Fruit fly (Drosophila melanogaster) whole organism, embryonic: ENCODE results near the gene jim.

Source experiments
- Antp ChIP-seq: fragments of 200-800 bp; sonication (Bioruptor generic); optimal IDR thresholded peaks from 3 replicates; lab custom pipeline; 2016; ENCODE audit warnings: missing biosample characterization, missing genetic modification characterization
- Atf3 ChIP-seq: fragments of 200-800 bp; sonication (Bioruptor generic); optimal IDR thresholded peaks from 3 replicates; lab custom pipeline; 2016; ENCODE audit warnings: missing biosample characterization, missing genetic modification characterization
- CG10209 ChIP-seq: fragments of 200-800 bp; sonication (Bioruptor generic); optimal IDR thresholded peaks from 3 replicates; lab custom pipeline; 2017; ENCODE audit warnings: missing biosample characterization, mild to moderate bottlenecking, missing genetic modification characterization, missing genetic modification reagents
- CG10654 ChIP-seq: fragments of 200-800 bp; sonication (Bioruptor generic); optimal IDR thresholded peaks from 2 replicates; lab custom pipeline; 2016; ENCODE audit warnings: missing biosample characterization, missing genetic modification characterization
- CG12391 ChIP-seq: fragments of 200-800 bp; sonication (Bioruptor generic); optimal IDR thresholded peaks from 3 replicates; lab custom pipeline; 2018; ENCODE audit warnings: missing biosample characterization, mild to moderate bottlenecking, missing genetic modification characterization, moderate library complexity
- CG13123 ChIP-seq: fragments of 200-800 bp; sonication (Bioruptor generic); optimal IDR thresholded peaks from 2 replicates; lab custom pipeline; 2016; ENCODE audit warnings: missing biosample characterization, missing genetic modification characterization
- CG14667 ChIP-seq: fragments of 200-800 bp; sonication (Bioruptor generic); IDR thresholded peaks from 2 replicates; pipeline ENCODE4 v1.3.6; 2022; ENCODE audit warnings: missing biosample characterization, missing genetic modification characterization
- CG1792 ChIP-seq: fragments of 200-800 bp; sonication (Bioruptor generic); optimal IDR thresholded peaks from 2 replicates; lab custom pipeline; 2016; ENCODE audit warnings: missing biosample characterization, missing genetic modification characterization
- CG3065 ChIP-seq: fragments of 200-800 bp; sonication (Bioruptor generic); optimal IDR thresholded peaks from 2 replicates; lab custom pipeline; 2016; ENCODE audit warnings: missing biosample characterization, missing genetic modification characterization
- CG4404 ChIP-seq: fragments of 200-800 bp; sonication (Bioruptor generic); IDR thresholded peaks from 2 replicates; pipeline ENCODE4 v1.3.6; 2022; ENCODE audit warnings: missing biosample characterization, missing genetic modification characterization
- CG7372 ChIP-seq: fragments of 200-800 bp; sonication (Bioruptor generic); IDR thresholded peaks from 2 replicates; pipeline ENCODE4 v1.3.6; 2022; ENCODE audit warnings: missing biosample characterization, missing genetic modification characterization
- CG8478 ChIP-seq: fragments of >200 bp; optimal IDR thresholded peaks from 2 replicates; lab custom pipeline; 2018
- CG8944 ChIP-seq: fragments of 200-800 bp; sonication (Bioruptor generic); optimal IDR thresholded peaks from 3 replicates; lab custom pipeline; 2016; ENCODE audit warnings: missing biosample characterization, missing genetic modification characterization
- CG9817 ChIP-seq: fragments of 200-800 bp; sonication (Bioruptor generic); optimal IDR thresholded peaks from 2 replicates; lab custom pipeline; 2018; ENCODE audit warnings: missing biosample characterization, mild to moderate bottlenecking, missing genetic modification characterization, moderate library complexity
- Camta ChIP-seq: fragments of 200-800 bp; sonication (Bioruptor generic); optimal IDR thresholded peaks from 2 replicates; lab custom pipeline; 2016; ENCODE audit warnings: missing biosample characterization, missing genetic modification characterization
- Dip3 ChIP-seq: fragments of 200-800 bp; sonication (Bioruptor generic); optimal IDR thresholded peaks from 3 replicates; lab custom pipeline; 2016; ENCODE audit warnings: missing biosample characterization, missing genetic modification characterization
- Dref ChIP-seq: fragments of 200-800 bp; sonication (Bioruptor generic); IDR thresholded peaks from 2 replicates; pipeline ENCODE4 v1.3.6; 2022; ENCODE audit warnings: missing biosample characterization, missing genetic modification characterization
- E2f1 ChIP-seq: fragments of 200-800 bp; sonication (Bioruptor generic); IDR thresholded peaks from 2 replicates; pipeline ENCODE4 v1.3.6; 2022; ENCODE audit warnings: missing biosample characterization, missing genetic modification characterization
- Ets97D ChIP-seq: fragments of 200-800 bp; sonication (Bioruptor generic); optimal IDR thresholded peaks from 3 replicates; lab custom pipeline; 2016; ENCODE audit warnings: missing biosample characterization, missing genetic modification characterization
- Hr39 ChIP-seq: fragments of >200 bp; optimal IDR thresholded peaks from 2 replicates; lab custom pipeline; 2017
- Meics ChIP-seq: fragments of 200-800 bp; sonication (Bioruptor generic); optimal IDR thresholded peaks from 2 replicates; lab custom pipeline; 2017; ENCODE audit warnings: missing biosample characterization, mild to moderate bottlenecking, missing genetic modification characterization
- Neu2 ChIP-seq: fragments of 200-800 bp; sonication (Bioruptor generic); optimal IDR thresholded peaks from 3 replicates; lab custom pipeline; 2016; ENCODE audit warnings: missing biosample characterization, missing genetic modification characterization, borderline replicate concordance
- Oaz ChIP-seq: fragments of 200-800 bp; sonication (Bioruptor generic); IDR thresholded peaks from 2 replicates; pipeline ENCODE4 v1.3.6; 2022; ENCODE audit warnings: missing biosample characterization, missing genetic modification characterization
- PHDP ChIP-seq: fragments of 200-800 bp; sonication (Bioruptor generic); optimal IDR thresholded peaks from 3 replicates; lab custom pipeline; 2018; ENCODE audit warnings: missing biosample characterization, mild to moderate bottlenecking, missing genetic modification characterization, moderate library complexity
- Sox100B ChIP-seq: fragments of 200-800 bp; sonication (Bioruptor generic); optimal IDR thresholded peaks from 3 replicates; lab custom pipeline; 2018; ENCODE audit warnings: missing biosample characterization, mild to moderate bottlenecking, missing genetic modification characterization
- Vsx1 ChIP-seq: fragments of 200-800 bp; sonication (Bioruptor generic); optimal IDR thresholded peaks from 2 replicates; lab custom pipeline; 2017; ENCODE audit warnings: missing biosample characterization, mild to moderate bottlenecking, missing genetic modification characterization, missing genetic modification reagents
- bowl ChIP-seq: fragments of 200-800 bp; sonication (Bioruptor generic); IDR thresholded peaks from 2 replicates; pipeline ENCODE4 v1.3.6; 2022; ENCODE audit warnings: missing biosample characterization, missing genetic modification characterization
- bsh ChIP-seq, 2 experiments: fragments of 200-800 bp; sonication (Bioruptor generic); optimal IDR thresholded peaks; 2 replicates each; lab custom pipeline; 2017 to 2018; ENCODE audit warnings: mild to moderate bottlenecking in 2 of 2, missing biosample characterization in 2 of 2, missing genetic modification characterization in 2 of 2, moderate library complexity in 1 of 2
- cad ChIP-seq: fragments of >200 bp; optimal IDR thresholded peaks from 2 replicates; lab custom pipeline; 2017; ENCODE audit warnings: missing biosample characterization, missing genetic modification characterization
- chinmo ChIP-seq: fragments of 200-800 bp; sonication (Bioruptor generic); IDR thresholded peaks from 4 replicates; pipeline ENCODE4 v1.3.6; 2022; ENCODE audit warnings: missing biosample characterization, missing genetic modification characterization; ENCODE audit not compliant: partially characterized antibody
- chm ChIP-seq: fragments of 200-800 bp; sonication (Bioruptor generic); IDR thresholded peaks from 2 replicates; pipeline ENCODE4 v1.3.6; 2022; ENCODE audit warnings: missing biosample characterization, missing genetic modification characterization
- chn ChIP-seq: fragments of 200-800 bp; sonication (Bioruptor generic); optimal IDR thresholded peaks from 2 replicates; lab custom pipeline; 2016; ENCODE audit warnings: missing biosample characterization, missing genetic modification characterization
- da ChIP-seq: fragments of 200-800 bp; sonication (Bioruptor generic); optimal IDR thresholded peaks from 2 replicates; lab custom pipeline; 2016; ENCODE audit warnings: missing biosample characterization, missing genetic modification characterization
- dimm ChIP-seq: fragments of 200-800 bp; sonication (Bioruptor generic); IDR thresholded peaks from 2 replicates; pipeline ENCODE4 v1.3.6; 2022; ENCODE audit warnings: missing biosample characterization, missing genetic modification characterization
- dm ChIP-seq: fragments of 200-800 bp; sonication (Bioruptor generic); optimal IDR thresholded peaks from 3 replicates; lab custom pipeline; 2016; ENCODE audit warnings: missing biosample characterization, missing genetic modification characterization
- gcm ChIP-seq: fragments of 200-800 bp; sonication (Bioruptor generic); optimal IDR thresholded peaks from 2 replicates; lab custom pipeline; 2019; ENCODE audit warnings: missing biosample characterization, mild to moderate bottlenecking, missing genetic modification characterization, moderate library complexity
- gcm2 ChIP-seq: fragments of 200-800 bp; sonication (Bioruptor generic); optimal IDR thresholded peaks from 2 replicates; lab custom pipeline; 2016; ENCODE audit warnings: missing biosample characterization, missing genetic modification characterization
- gem ChIP-seq: fragments of 200-800 bp; sonication (Bioruptor generic); optimal IDR thresholded peaks from 2 replicates; lab custom pipeline; 2019; ENCODE audit warnings: missing biosample characterization, mild to moderate bottlenecking, missing genetic modification characterization, moderate library complexity
- gsb-n ChIP-seq: fragments of 200-800 bp; sonication (Bioruptor generic); optimal IDR thresholded peaks from 3 replicates; lab custom pipeline; 2018; ENCODE audit warnings: missing biosample characterization, mild to moderate bottlenecking, missing genetic modification characterization
- hbn ChIP-seq: fragments of 200-800 bp; sonication (Bioruptor generic); IDR thresholded peaks from 2 replicates; pipeline ENCODE4 v1.3.6; 2022; ENCODE audit warnings: missing biosample characterization, missing genetic modification characterization; ENCODE audit not compliant: partially characterized antibody
- hth ChIP-seq: fragments of >200 bp; optimal IDR thresholded peaks from 2 replicates; lab custom pipeline; 2017; ENCODE audit warnings: inconsistent platforms
- ken ChIP-seq: fragments of 200-800 bp; sonication (Bioruptor generic); IDR thresholded peaks from 3 replicates; pipeline ENCODE4 v1.3.6; 2022; ENCODE audit warnings: missing biosample characterization, missing genetic modification characterization
- nmo ChIP-seq: fragments of 200-800 bp; sonication (Bioruptor generic); optimal IDR thresholded peaks from 2 replicates; lab custom pipeline; 2018; ENCODE audit warnings: missing biosample characterization, mild to moderate bottlenecking, missing genetic modification characterization, moderate library complexity
- prd ChIP-seq, 3 experiments: fragments of >200 bp in 2 of 3; fragments of 200-800 bp in 1 of 3; sonication (Bioruptor generic) in 1 of 3; optimal IDR thresholded peaks in 2 of 3; IDR thresholded peaks in 1 of 3; 2 replicates in 2 of 3; 3 replicates in 1 of 3; pipeline versions ENCODE4 v1.3.6 to Lab custom; 2017 to 2022; ENCODE audit warnings: missing biosample characterization in 1 of 3, missing genetic modification characterization in 1 of 3
- slou ChIP-seq: fragments of 200-800 bp; sonication (Bioruptor generic); optimal IDR thresholded peaks from 3 replicates; lab custom pipeline; 2016; ENCODE audit warnings: missing biosample characterization, missing genetic modification characterization
- sna ChIP-seq: fragments of 200-800 bp; sonication (Bioruptor generic); IDR thresholded peaks from 2 replicates; pipeline ENCODE4 v1.3.6; 2022; ENCODE audit warnings: missing biosample characterization, missing genetic modification characterization; ENCODE audit not compliant: partially characterized antibody
- sr ChIP-seq: fragments of 200-800 bp; sonication (Bioruptor generic); IDR thresholded peaks from 3 replicates; pipeline ENCODE4 v1.3.6; 2022; ENCODE audit warnings: missing biosample characterization, missing genetic modification characterization
- wek ChIP-seq: fragments of 200-800 bp; sonication (Bioruptor generic); optimal IDR thresholded peaks from 3 replicates; lab custom pipeline; 2018; ENCODE audit warnings: missing biosample characterization, mild to moderate bottlenecking, missing genetic modification characterization, moderate library complexity
- z ChIP-seq: fragments of 200-800 bp; sonication (Bioruptor generic); IDR thresholded peaks from 3 replicates; pipeline ENCODE4 v1.3.6; 2022; ENCODE audit warnings: missing biosample characterization, missing genetic modification characterization
- zen2 ChIP-seq: fragments of 200-800 bp; sonication (Bioruptor generic); IDR thresholded peaks from 3 replicates; pipeline ENCODE4 v1.3.6; 2022; ENCODE audit warnings: missing biosample characterization, missing genetic modification characterization; ENCODE audit not compliant: partially characterized antibody
- zfh1 ChIP-seq: fragments of 200-800 bp; sonication (Bioruptor generic); IDR thresholded peaks from 3 replicates; pipeline ENCODE4 v1.3.6; 2022; ENCODE audit warnings: missing biosample characterization, missing genetic modification characterization

jim gene

DNA sequence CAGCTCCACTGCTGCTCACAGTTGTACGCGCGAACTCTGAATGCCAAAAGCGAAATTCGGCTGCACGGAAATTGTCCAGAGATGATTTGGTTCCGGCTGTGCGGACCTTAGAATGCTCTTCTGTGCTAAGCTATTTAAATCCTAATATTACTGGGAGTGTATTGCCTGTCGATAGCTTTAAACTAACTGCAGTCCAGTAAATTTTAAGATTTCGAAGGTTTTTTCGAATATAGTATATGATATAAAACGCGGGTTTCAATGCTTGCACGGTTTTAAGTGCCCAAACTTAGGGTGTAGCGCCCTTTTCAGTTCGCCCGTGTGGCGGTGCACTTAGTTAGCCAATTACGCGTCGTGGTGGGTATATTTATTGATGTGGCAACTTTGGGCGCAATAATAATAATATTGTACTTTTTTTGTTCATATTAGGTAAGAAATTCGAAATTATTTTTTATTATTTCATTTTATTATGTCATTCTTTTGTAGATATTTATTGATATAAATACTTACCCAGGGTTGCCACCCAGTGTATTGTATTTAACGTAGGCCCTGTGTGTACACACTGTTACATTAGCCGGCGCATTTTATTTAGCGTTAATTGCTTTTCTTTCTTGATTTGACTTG lies 43.8 kb upstream of the jim start, which contains the start of the genes Chro and Ssl1 (continued):
- TF ChIP-seq CG10654 (GFP tag; lab: Kevin White, UChicago): peak; percentile 100
- TF ChIP-seq Sox100B: peak; percentile 100
- TF ChIP-seq zen2 (GFP tag; lab: Robert Waterston, UW): no peak
- peak; percentile 99 for TF ChIP-seq CG9817 (tag; lab: Kevin White, UChicago)
- peak; percentile 100 for TF ChIP-seq chn (GFP tag; lab: Kevin White, UChicago)
- TF ChIP-seq gcm: peak; percentile 100
- TF ChIP-seq Vsx1 (GFP tag; lab: Kevin White, UChicago): peak; percentile 99
- peak; percentile 100 for TF ChIP-seq Atf3 (GFP tag; lab: Kevin White, UChicago)
- peak; percentile 100 for TF ChIP-seq gcm2 (GFP tag; lab: Kevin White, UChicago)
- peak; percentile 39; the same call in 1 of the 2 replicates for TF ChIP-seq sna (GFP tag; lab: Robert Waterston, UW)
- peak; percentile 100 for TF ChIP-seq CG7372 (GFP tag; lab: Robert Waterston, UW)
- TF ChIP-seq sr (GFP tag; lab: Robert Waterston, UW): peak; percentile 99
- TF ChIP-seq Dip3: peak; percentile 100
- no peak for TF ChIP-seq CG8478 (lab: Kevin White, UChicago)
- TF ChIP-seq Oaz: peak; percentile 100
- TF ChIP-seq slou (GFP tag; lab: Kevin White, UChicago): peak; percentile 100
- TF ChIP-seq bsh (GFP tag; optimal IDR thresholded peaks at IDR 0.05; lab: Kevin White, UChicago): peak; percentile 99 to 100
- TF ChIP-seq CG3065: peak; percentile 100
- TF ChIP-seq gsb-n (tag; lab: Kevin White, UChicago): peak; percentile 100
- peak; percentile 100 for TF ChIP-seq gem (tag; lab: Kevin White, UChicago)
- peak; percentile 98 for TF ChIP-seq Ets97D (GFP tag; lab: Kevin White, UChicago)
- no peak for TF ChIP-seq chinmo (GFP tag; lab: Robert Waterston, UW)
- TF ChIP-seq CG13123 (GFP tag; lab: Kevin White, UChicago): peak; percentile 99
- TF ChIP-seq Camta (GFP tag; lab: Kevin White, UChicago): peak; percentile 100
- peak; percentile 100 for TF ChIP-seq CG10209
- TF ChIP-seq wek (GFP tag; lab: Kevin White, UChicago): peak; percentile 97
- peak; percentile 100 for TF ChIP-seq zfh1 (GFP tag; lab: Robert Waterston, UW)
- peak; percentile 100 for TF ChIP-seq dm
- peak; percentile 100 for TF ChIP-seq nmo (GFP tag; lab: Kevin White, UChicago)
- peak; percentile 100 for TF ChIP-seq Antp (GFP tag; lab: Kevin White, UChicago)
- peak; percentile 99 for TF ChIP-seq dimm (GFP tag; lab: Robert Waterston, UW)
- peak; percentile 100 for TF ChIP-seq PHDP (tag; lab: Kevin White, UChicago)
- TF ChIP-seq bowl: peak; percentile 99
- TF ChIP-seq CG8944 (GFP tag; lab: Kevin White, UChicago): peak; percentile 100
- peak; percentile 100 for TF ChIP-seq E2f1
- peak; percentile 100 for TF ChIP-seq CG12391 (tag; lab: Kevin White, UChicago)
- TF ChIP-seq CG4404 (GFP tag; lab: Robert Waterston, UW): peak; percentile 100
- no peak for TF ChIP-seq hbn (GFP tag; lab: Robert Waterston, UW)
- TF ChIP-seq ken (GFP tag; lab: Robert Waterston, UW): peak; percentile 100
- peak; percentile 89 for TF ChIP-seq z
- no peak for TF ChIP-seq Hr39
- TF ChIP-seq CG14667 (GFP tag; lab: Robert Waterston, UW): peak; percentile 100
- TF ChIP-seq Neu2 (GFP tag; lab: Kevin White, UChicago): peak; percentile 99
- TF ChIP-seq CG1792: peak; percentile 100
- TF ChIP-seq cad (GFP tag; lab: Kevin White, UChicago): no peak
- no peak for TF ChIP-seq hth
- TF ChIP-seq Meics (GFP tag; lab: Kevin White, UChicago): peak; percentile 100
- no peak for TF ChIP-seq prd (optimal IDR thresholded peaks at IDR 0.05; lab: Kevin White, UChicago)
- TF ChIP-seq prd (GFP tag; IDR thresholded peaks at IDR 0.05; lab: Robert Waterston, UW): peak; percentile 100
- peak; percentile 100 for TF ChIP-seq da (GFP tag; lab: Kevin White, UChicago)
- peak; percentile 55 for TF ChIP-seq Dref (GFP tag; lab: Robert Waterston, UW)
- peak; percentile 100 for TF ChIP-seq chm (GFP tag; lab: Robert Waterston, UW)
